Fruit fly (Drosophila melanogaster) whole organism, embryonic: ENCODE measurements around the gene Lim3.

Experiments
- Atf6 ChIP-seq: fragments of 200-800 bp; sonication (Bioruptor generic); IDR thresholded peaks from 2 replicates; pipeline ENCODE4 v1.3.6; 2022; ENCODE audit warnings: missing biosample characterization, missing genetic modification characterization
- Bteb2 ChIP-seq: fragments of 200-800 bp; sonication (Bioruptor generic); optimal IDR thresholded peaks from 2 replicates; lab custom pipeline; 2016; ENCODE audit warnings: missing biosample characterization, missing genetic modification characterization
- CG13287 ChIP-seq: fragments of 200-800 bp; sonication (Bioruptor generic); IDR thresholded peaks from 2 replicates; pipeline ENCODE4 v1.3.6; 2022; ENCODE audit warnings: missing biosample characterization, missing genetic modification characterization; ENCODE audit not compliant: partially characterized antibody
- CG13775 ChIP-seq: fragments of 200-800 bp; sonication (Bioruptor generic); optimal IDR thresholded peaks from 3 replicates; lab custom pipeline; 2017; ENCODE audit warnings: missing biosample characterization, mild to moderate bottlenecking, missing genetic modification characterization
- CG14710 ChIP-seq: fragments of 200-800 bp; sonication (Bioruptor generic); optimal IDR thresholded peaks from 3 replicates; lab custom pipeline; 2019; ENCODE audit warnings: missing biosample characterization, mild to moderate bottlenecking, missing genetic modification characterization, moderate library complexity
- CG1529 ChIP-seq: fragments of 200-800 bp; sonication (Bioruptor generic); optimal IDR thresholded peaks from 3 replicates; lab custom pipeline; 2018; ENCODE audit warnings: missing biosample characterization, missing genetic modification characterization
- CG15479 ChIP-seq: fragments of 200-800 bp; sonication (Bioruptor generic); optimal IDR thresholded peaks from 3 replicates; lab custom pipeline; 2019; ENCODE audit warnings: missing biosample characterization, mild to moderate bottlenecking, missing genetic modification characterization, moderate library complexity
- CG18764 ChIP-seq: fragments of 200-800 bp; sonication (Bioruptor generic); optimal IDR thresholded peaks from 3 replicates; lab custom pipeline; 2016; ENCODE audit warnings: missing biosample characterization, missing genetic modification characterization
- CG2116 ChIP-seq: fragments of 200-800 bp; sonication (Bioruptor generic); optimal IDR thresholded peaks from 3 replicates; lab custom pipeline; 2018; ENCODE audit warnings: missing biosample characterization, mild to moderate bottlenecking, missing genetic modification characterization
- CG2712 ChIP-seq: fragments of 200-800 bp; optimal IDR thresholded peaks from 3 replicates; lab custom pipeline; 2019; ENCODE audit warnings: missing biosample characterization, mild to moderate bottlenecking, missing genetic modification characterization, moderate library complexity
- CG4404 ChIP-seq: fragments of 200-800 bp; sonication (Bioruptor generic); IDR thresholded peaks from 2 replicates; pipeline ENCODE4 v1.3.6; 2022; ENCODE audit warnings: missing biosample characterization, missing genetic modification characterization
- CG5245 ChIP-seq: fragments of 200-800 bp; sonication (Bioruptor generic); optimal IDR thresholded peaks from 3 replicates; lab custom pipeline; 2016; ENCODE audit warnings: missing biosample characterization, missing genetic modification characterization
- CG6175 ChIP-seq: fragments of 200-800 bp; sonication (Bioruptor generic); IDR thresholded peaks from 3 replicates; pipeline ENCODE4 v1.3.6; 2022; ENCODE audit warnings: missing biosample characterization, missing genetic modification characterization
- CG6272 ChIP-seq: fragments of 200-800 bp; sonication (Bioruptor generic); IDR thresholded peaks from 2 replicates; pipeline ENCODE4 v1.3.6; 2022; ENCODE audit warnings: missing biosample characterization, missing genetic modification characterization
- CG7786 ChIP-seq: fragments of 200-800 bp; sonication (Bioruptor generic); optimal IDR thresholded peaks from 2 replicates; lab custom pipeline; 2016; ENCODE audit warnings: missing biosample characterization, missing genetic modification characterization
- CG9727 ChIP-seq: fragments of 200-800 bp; sonication (Bioruptor generic); optimal IDR thresholded peaks from 3 replicates; lab custom pipeline; 2017; ENCODE audit warnings: missing biosample characterization, mild to moderate bottlenecking, missing genetic modification characterization
- CoRest ChIP-seq: fragments of 200-800 bp; sonication (Bioruptor generic); optimal IDR thresholded peaks from 3 replicates; lab custom pipeline; 2018; ENCODE audit warnings: missing biosample characterization, mild to moderate bottlenecking, missing genetic modification characterization, moderate library complexity
- D19A ChIP-seq: fragments of 200-800 bp; optimal IDR thresholded peaks from 3 replicates; lab custom pipeline; 2019; ENCODE audit warnings: missing biosample characterization, mild to moderate bottlenecking, missing genetic modification characterization, moderate library complexity
- Dek ChIP-seq: fragments of 200-800 bp; sonication (Bioruptor generic); optimal IDR thresholded peaks from 3 replicates; lab custom pipeline; 2019; ENCODE audit warnings: missing biosample characterization, mild to moderate bottlenecking, missing genetic modification characterization, moderate library complexity
- E2f2 ChIP-seq: fragments of 200-800 bp; sonication (Bioruptor generic); IDR thresholded peaks from 2 replicates; pipeline ENCODE4 v1.3.6; 2022; ENCODE audit warnings: missing biosample characterization, missing genetic modification characterization
- Hmx ChIP-seq: fragments of 200-800 bp; sonication (Bioruptor generic); optimal IDR thresholded peaks from 2 replicates; lab custom pipeline; 2016; ENCODE audit warnings: missing biosample characterization, missing genetic modification characterization
- Hr39 ChIP-seq: fragments of >200 bp; optimal IDR thresholded peaks from 2 replicates; lab custom pipeline; 2017
- MESR4 ChIP-seq: fragments of 200-800 bp; sonication (Bioruptor generic); optimal IDR thresholded peaks from 2 replicates; lab custom pipeline; 2018; ENCODE audit warnings: missing biosample characterization, mild to moderate bottlenecking, missing genetic modification characterization, moderate library complexity
- Med ChIP-seq: fragments of 200-800 bp; sonication (Bioruptor generic); peaks from one replicate; lab custom pipeline; 2016; ENCODE audit warnings: missing biosample characterization, missing genetic modification characterization, mild to moderate bottlenecking, inconsistent platforms, moderate library complexity
- Meics ChIP-seq: fragments of 200-800 bp; sonication (Bioruptor generic); optimal IDR thresholded peaks from 2 replicates; lab custom pipeline; 2017; ENCODE audit warnings: missing biosample characterization, mild to moderate bottlenecking, missing genetic modification characterization
- Scr ChIP-seq: fragments of 200-800 bp; sonication (Bioruptor generic); IDR thresholded peaks from 2 replicates; pipeline ENCODE4 v1.3.6; 2022; ENCODE audit warnings: missing biosample characterization, missing genetic modification characterization; ENCODE audit not compliant: partially characterized antibody
- Trl ChIP-seq, 3 experiments: fragments of >200 bp in 2 of 3; fragments of 200-800 bp in 1 of 3; sonication (Bioruptor generic) in 1 of 3; optimal IDR thresholded peaks; 2 replicates in 1 of 3; 3 replicates in 2 of 3; lab custom pipeline; 2016 to 2017; ENCODE audit warnings: missing biosample characterization in 1 of 3, missing genetic modification characterization in 1 of 3
- Xrp1 ChIP-seq: fragments of 200-800 bp; sonication (Bioruptor generic); IDR thresholded peaks from 2 replicates; pipeline ENCODE4 v1.3.6; 2022; ENCODE audit warnings: missing biosample characterization, missing genetic modification characterization
- ase ChIP-seq: fragments of 200-800 bp; sonication (Bioruptor generic); IDR thresholded peaks from 3 replicates; pipeline ENCODE4 v1.3.6; 2022; ENCODE audit warnings: missing biosample characterization, missing genetic modification characterization
- ato ChIP-seq: fragments of 200-800 bp; sonication (Bioruptor generic); IDR thresholded peaks from 2 replicates; pipeline ENCODE4 v1.3.6; 2022; ENCODE audit warnings: missing biosample characterization, missing genetic modification characterization; ENCODE audit not compliant: partially characterized antibody
- bbx ChIP-seq: fragments of 200-800 bp; sonication (Bioruptor generic); IDR thresholded peaks from 2 replicates; pipeline ENCODE4 v1.3.6; 2022; ENCODE audit warnings: missing biosample characterization, missing genetic modification characterization; ENCODE audit not compliant: partially characterized antibody
- chinmo ChIP-seq: fragments of 200-800 bp; sonication (Bioruptor generic); IDR thresholded peaks from 4 replicates; pipeline ENCODE4 v1.3.6; 2022; ENCODE audit warnings: missing biosample characterization, missing genetic modification characterization; ENCODE audit not compliant: partially characterized antibody
- chm ChIP-seq: fragments of 200-800 bp; sonication (Bioruptor generic); IDR thresholded peaks from 2 replicates; pipeline ENCODE4 v1.3.6; 2022; ENCODE audit warnings: missing biosample characterization, missing genetic modification characterization
- crp ChIP-seq, 2 experiments: fragments of 200-800 bp; sonication (Bioruptor generic); optimal IDR thresholded peaks; 2 replicates in 1 of 2; 3 replicates in 1 of 2; lab custom pipeline; 2017; ENCODE audit warnings: missing biosample characterization in 2 of 2, missing genetic modification characterization in 2 of 2, mild to moderate bottlenecking in 1 of 2, moderate library complexity in 1 of 2
- dati ChIP-seq: fragments of 200-800 bp; sonication (Bioruptor generic); IDR thresholded peaks from 2 replicates; pipeline ENCODE4 v1.3.6; 2022; ENCODE audit warnings: missing biosample characterization, missing genetic modification characterization
- ems ChIP-seq: fragments of 200-800 bp; sonication (Bioruptor generic); optimal IDR thresholded peaks from 3 replicates; lab custom pipeline; 2016; ENCODE audit warnings: missing biosample characterization, missing genetic modification characterization
- fd3F ChIP-seq: fragments of 200-800 bp; sonication (Bioruptor generic); optimal IDR thresholded peaks from 2 replicates; lab custom pipeline; 2018; ENCODE audit warnings: missing biosample characterization, mild to moderate bottlenecking, missing genetic modification characterization, moderate library complexity
- insv ChIP-seq, 2 experiments: fragments of 200-800 bp; sonication (Bioruptor generic); optimal IDR thresholded peaks; 3 replicates each; lab custom pipeline; 2016 to 2018; ENCODE audit warnings: missing biosample characterization in 2 of 2, missing genetic modification characterization in 2 of 2
- lmd ChIP-seq: fragments of 200-800 bp; sonication (Bioruptor generic); IDR thresholded peaks from 2 replicates; pipeline ENCODE4 v1.3.6; 2022; ENCODE audit warnings: missing biosample characterization, missing genetic modification characterization
- nerfin-2 ChIP-seq: fragments of 200-800 bp; sonication (Bioruptor generic); IDR thresholded peaks from 2 replicates; pipeline ENCODE4 v1.3.6; 2022; ENCODE audit warnings: missing biosample characterization, missing genetic modification characterization; ENCODE audit not compliant: partially characterized antibody
- pfk ChIP-seq: fragments of 200-800 bp; sonication (Bioruptor generic); optimal IDR thresholded peaks from 2 replicates; lab custom pipeline; 2018; ENCODE audit warnings: missing biosample characterization, mild to moderate bottlenecking, missing genetic modification characterization, moderate library complexity
- row ChIP-seq: fragments of 200-800 bp; sonication (Bioruptor generic); IDR thresholded peaks from 3 replicates; pipeline ENCODE4 v1.3.6; 2022; ENCODE audit warnings: missing biosample characterization, missing genetic modification characterization
- slou ChIP-seq: fragments of 200-800 bp; sonication (Bioruptor generic); optimal IDR thresholded peaks from 3 replicates; lab custom pipeline; 2016; ENCODE audit warnings: missing biosample characterization, missing genetic modification characterization
- slp2 ChIP-seq: fragments of 200-800 bp; sonication (Bioruptor generic); optimal IDR thresholded peaks from 2 replicates; lab custom pipeline; 2016; ENCODE audit warnings: missing biosample characterization, missing genetic modification characterization
- unc-4 ChIP-seq: fragments of 200-800 bp; sonication (Bioruptor generic); IDR thresholded peaks from 2 replicates; pipeline ENCODE4 v1.3.6; 2022; ENCODE audit warnings: missing biosample characterization, missing genetic modification characterization; ENCODE audit not compliant: partially characterized antibody
- vnd ChIP-seq: fragments of 200-800 bp; sonication (Bioruptor generic); IDR thresholded peaks from 3 replicates; pipeline ENCODE4 v1.3.6; 2022; ENCODE audit warnings: missing biosample characterization, missing genetic modification characterization; ENCODE audit not compliant: partially characterized antibody
- vvl ChIP-seq: fragments of 200-800 bp; sonication (Bioruptor generic); IDR thresholded peaks from 2 replicates; pipeline ENCODE4 v1.3.6; 2022; ENCODE audit warnings: missing biosample characterization, missing genetic modification characterization
- wor ChIP-seq: fragments of 200-800 bp; sonication (Bioruptor generic); IDR thresholded peaks from 2 replicates; pipeline ENCODE4 v1.3.6; 2022; ENCODE audit warnings: missing biosample characterization, missing genetic modification characterization
- yki ChIP-seq: fragments of >200 bp; optimal IDR thresholded peaks from 3 replicates; lab custom pipeline; 2018

The Lim3 gene

dm6 chr2L:19034213-19034929, 73.9 kb downstream of the Lim3 start, which contains the start of the genes mib2 and CG31800 (continued):
- TF ChIP-seq CG4404 (GFP tag; lab: Robert Waterston, UW) (no peak), CG15479 (no peak), insv (GFP tag; optimal IDR thresholded peaks at IDR 0.05; lab: Kevin White, UChicago) (no peak), bbx (GFP tag; lab: Robert Waterston, UW) (peak; percentile 91), unc-4 (GFP tag; lab: Robert Waterston, UW) (peak; percentile 79), CoRest (tag; lab: Kevin White, UChicago) (no peak), E2f2 (GFP tag; lab: Robert Waterston, UW) (no peak; the same call in 1 of the 2 replicates), Trl (optimal IDR thresholded peaks at IDR 0.05; lab: Kevin White, UChicago) (no peak), Trl (GFP tag; optimal IDR thresholded peaks at IDR 0.05; lab: Kevin White, UChicago) (no peak), Meics (GFP tag; lab: Kevin White, UChicago) (no peak), vnd (peak; percentile 77), Scr (GFP tag; lab: Robert Waterston, UW) (peak; percentile 85), chinmo (peak; percentile 82; the same call in 2 of the 4 replicates), ems (GFP tag; lab: Kevin White, UChicago) (no peak), vvl (GFP tag; lab: Robert Waterston, UW) (peak; percentile 8; the same call in 1 of the 2 replicates), CG5245 (no peak), CG9727 (GFP tag; lab: Kevin White, UChicago) (no peak), CG6175 (GFP tag; lab: Robert Waterston, UW) (no peak), crp (GFP tag; optimal IDR thresholded peaks at IDR 0.05; lab: Kevin White, UChicago) (peak in 1 of 2 experiments; percentile 74), MESR4 (GFP tag; lab: Kevin White, UChicago) (peak; percentile 79), slou (GFP tag; lab: Kevin White, UChicago) (no peak), CG13287 (GFP tag; lab: Robert Waterston, UW) (peak; percentile 78), D19A (no peak), wor (GFP tag; lab: Robert Waterston, UW) (no peak), Hr39 (no peak), CG6272 (GFP tag; lab: Robert Waterston, UW) (no peak), lmd (GFP tag; lab: Robert Waterston, UW) (no peak), CG14710 (tag; lab: Kevin White, UChicago) (peak; percentile 27), ato (GFP tag; lab: Robert Waterston, UW) (peak; percentile 52; the same call in 1 of the 2 replicates), dati (no peak), ase (GFP tag; lab: Robert Waterston, UW) (no peak), pfk (GFP tag; lab: Kevin White, UChicago) (no peak), fd3F (GFP tag; lab: Kevin White, UChicago) (no peak), Xrp1 (GFP tag; lab: Robert Waterston, UW) (no peak), CG13775 (GFP tag; lab: Kevin White, UChicago) (no peak), CG1529 (GFP tag; lab: Kevin White, UChicago) (no peak), Atf6 (GFP tag; lab: Robert Waterston, UW) (no peak), nerfin-2 (GFP tag; lab: Robert Waterston, UW) (peak; percentile 78), CG2116 (peak; percentile 73), Bteb2 (no peak), Med (GFP tag; lab: Kevin White, UChicago) (peak; percentile 80), Hmx (no peak), chm (GFP tag; lab: Robert Waterston, UW) (0 out of 2 replicates have a peak, but pooled peaks have one; percentile 38), yki (no peak), row (GFP tag; lab: Robert Waterston, UW) (peak; percentile 44; the same call in 1 of the 3 replicates), CG7786 (GFP tag; lab: Kevin White, UChicago) (no peak), slp2 (GFP tag; lab: Kevin White, UChicago) (no peak), Dek (no peak), CG2712 (tag; lab: Kevin White, UChicago) (no peak), CG18764 (GFP tag; lab: Kevin White, UChicago) (no peak)
